Fruit fly (Drosophila melanogaster) whole organism, adult: ENCODE measurements around the gene CG31677.

Experiments used
- CG11617 ChIP-seq: fragments of 200-800 bp; sonication (Bioruptor generic); optimal IDR thresholded peaks from 2 replicates; lab custom pipeline; 2017; ENCODE audit warnings: mild to moderate bottlenecking, missing biosample characterization, missing genetic modification reagents, missing genetic modification characterization
- CG12768 ChIP-seq: fragments of 200-800 bp; sonication (Bioruptor generic); optimal IDR thresholded peaks from 2 replicates; lab custom pipeline; 2017; ENCODE audit warnings: missing biosample characterization, missing genetic modification characterization, mild to moderate bottlenecking, moderate library complexity, missing genetic modification reagents
- CG14711 ChIP-seq: fragments of 200-800 bp; sonication (Bioruptor generic); optimal IDR thresholded peaks from 2 replicates; lab custom pipeline; 2018; ENCODE audit warnings: missing biosample characterization, mild to moderate bottlenecking, missing genetic modification characterization, moderate library complexity
- CG1620 ChIP-seq: fragments of 200-800 bp; sonication (Bioruptor generic); optimal IDR thresholded peaks from 2 replicates; lab custom pipeline; 2016; ENCODE audit warnings: missing biosample characterization, missing genetic modification characterization
- CG33017 ChIP-seq: fragments of 200-800 bp; sonication (Bioruptor generic); optimal IDR thresholded peaks from 2 replicates; lab custom pipeline; 2018; ENCODE audit warnings: missing biosample characterization, mild to moderate bottlenecking, missing genetic modification characterization, moderate library complexity
- CG5204 ChIP-seq: fragments of 200-800 bp; sonication (Bioruptor generic); optimal IDR thresholded peaks from 2 replicates; lab custom pipeline; 2016; ENCODE audit warnings: missing biosample characterization, missing genetic modification characterization
- CG7045 ChIP-seq: fragments of 200-800 bp; sonication (Bioruptor generic); optimal IDR thresholded peaks from 2 replicates; lab custom pipeline; 2017; ENCODE audit warnings: missing biosample characterization, mild to moderate bottlenecking, missing genetic modification characterization
- CG7101 ChIP-seq: fragments of 200-800 bp; sonication (Bioruptor generic); optimal IDR thresholded peaks from 2 replicates; lab custom pipeline; 2018; ENCODE audit warnings: missing biosample characterization, mild to moderate bottlenecking, missing genetic modification characterization, moderate library complexity
- Clk ChIP-seq: fragments of 200-800 bp; sonication (Bioruptor generic); optimal IDR thresholded peaks from 2 replicates; lab custom pipeline; 2017; ENCODE audit warnings: missing biosample characterization, missing genetic modification characterization
- Crg-1 ChIP-seq: fragments of 200-800 bp; sonication (Bioruptor generic); optimal IDR thresholded peaks from 2 replicates; lab custom pipeline; 2016; ENCODE audit warnings: missing biosample characterization, missing genetic modification characterization
- Hr96 ChIP-seq: fragments of 200-800 bp; sonication (Bioruptor generic); optimal IDR thresholded peaks from 2 replicates; lab custom pipeline; 2016; ENCODE audit warnings: missing biosample characterization, missing genetic modification characterization
- Mnt ChIP-seq: fragments of 200-800 bp; sonication (Bioruptor generic); optimal IDR thresholded peaks from 2 replicates; lab custom pipeline; 2016; ENCODE audit warnings: missing biosample characterization, mild to moderate bottlenecking, missing genetic modification characterization
- bab1 ChIP-seq: fragments of 200-800 bp; sonication (Bioruptor generic); optimal IDR thresholded peaks from 3 replicates; lab custom pipeline; 2019; ENCODE audit warnings: missing biosample characterization, mild to moderate bottlenecking, missing genetic modification characterization, moderate library complexity
- cic ChIP-seq: fragments of 200-800 bp; sonication (Bioruptor generic); optimal IDR thresholded peaks from 2 replicates; lab custom pipeline; 2017; ENCODE audit warnings: missing biosample characterization, mild to moderate bottlenecking, missing genetic modification characterization, moderate library complexity
- cnc ChIP-seq, 2 experiments: fragments of >200 bp; optimal IDR thresholded peaks; 2 replicates each; lab custom pipeline; 2017
- kay ChIP-seq: fragments of 200-800 bp; sonication (Bioruptor generic); peaks from one replicate; lab custom pipeline; 2016; ENCODE audit warnings: missing biosample characterization, missing genetic modification characterization, borderline replicate concordance
- ovo ChIP-seq: fragments of 200-800 bp; sonication (Bioruptor generic); optimal IDR thresholded peaks from 2 replicates; lab custom pipeline; 2016; ENCODE audit warnings: missing biosample characterization, missing genetic modification characterization
- pad ChIP-seq: fragments of 200-800 bp; sonication (Bioruptor generic); optimal IDR thresholded peaks from 3 replicates; lab custom pipeline; 2017; ENCODE audit warnings: missing biosample characterization, missing genetic modification characterization, mild to moderate bottlenecking, moderate library complexity, missing genetic modification reagents
- tj ChIP-seq: fragments of 200-800 bp; sonication (Bioruptor generic); optimal IDR thresholded peaks from 3 replicates; lab custom pipeline; 2017; ENCODE audit warnings: missing biosample characterization, mild to moderate bottlenecking, missing genetic modification characterization, moderate library complexity
- toe ChIP-seq: fragments of 200-800 bp; sonication (Bioruptor generic); optimal IDR thresholded peaks from 2 replicates; lab custom pipeline; 2016; ENCODE audit warnings: missing biosample characterization, missing genetic modification characterization

Gene CG31677

DNA sequence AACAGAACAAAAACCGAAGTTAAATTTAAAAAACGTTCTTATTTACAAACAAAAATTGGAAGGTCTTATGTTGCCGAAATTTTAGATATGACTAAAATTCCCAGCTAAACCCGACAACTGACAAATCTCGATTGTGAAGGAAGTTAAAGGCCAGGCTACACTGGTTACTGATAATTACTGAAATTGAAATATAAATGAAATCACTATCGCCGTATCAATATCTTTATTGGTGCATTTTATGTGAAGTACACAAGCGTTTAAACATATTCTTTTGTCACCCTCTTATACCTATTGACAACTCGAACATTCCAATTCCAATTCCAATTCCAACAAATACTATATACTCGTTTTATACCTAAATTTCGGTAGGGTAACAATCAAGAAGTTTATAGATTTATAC is 39.1 kb upstream of the CG31677 start, which contains the start of gene CG17470:
CG17470 (minus strand) TSS at position 101 of the 400 bp plus-strand sequence.
- TF ChIP-seq pad (GFP tag; lab: Kevin White, UChicago), result no peak
- TF ChIP-seq CG33017, result no peak
- no peak for TF ChIP-seq CG12768 (GFP tag; lab: Kevin White, UChicago)
- no peak for TF ChIP-seq CG7101
- TF ChIP-seq CG14711 (tag; lab: Kevin White, UChicago), result no peak
- no peak for TF ChIP-seq Hr96
- no peak for TF ChIP-seq tj
- no peak for TF ChIP-seq kay (GFP tag; lab: Kevin White, UChicago)
- TF ChIP-seq cic (GFP tag; lab: Kevin White, UChicago), result no peak
- no peak for TF ChIP-seq Crg-1
- TF ChIP-seq cnc (optimal IDR thresholded peaks at IDR 0.05; lab: Kevin White, UChicago), result no peak
- TF ChIP-seq CG1620 (GFP tag; lab: Kevin White, UChicago), result no peak
- no peak for TF ChIP-seq Mnt (GFP tag; lab: Kevin White, UChicago)
- TF ChIP-seq CG7045 (GFP tag; lab: Kevin White, UChicago), result no peak
- TF ChIP-seq ovo (GFP tag; lab: Kevin White, UChicago), result no peak
- TF ChIP-seq Clk, result no peak
- no peak for TF ChIP-seq bab1
- TF ChIP-seq toe (GFP tag; lab: Kevin White, UChicago), result no peak
- no peak for TF ChIP-seq CG11617 (GFP tag; lab: Kevin White, UChicago)
- no peak for TF ChIP-seq CG5204 (GFP tag; lab: Kevin White, UChicago)

DNA sequence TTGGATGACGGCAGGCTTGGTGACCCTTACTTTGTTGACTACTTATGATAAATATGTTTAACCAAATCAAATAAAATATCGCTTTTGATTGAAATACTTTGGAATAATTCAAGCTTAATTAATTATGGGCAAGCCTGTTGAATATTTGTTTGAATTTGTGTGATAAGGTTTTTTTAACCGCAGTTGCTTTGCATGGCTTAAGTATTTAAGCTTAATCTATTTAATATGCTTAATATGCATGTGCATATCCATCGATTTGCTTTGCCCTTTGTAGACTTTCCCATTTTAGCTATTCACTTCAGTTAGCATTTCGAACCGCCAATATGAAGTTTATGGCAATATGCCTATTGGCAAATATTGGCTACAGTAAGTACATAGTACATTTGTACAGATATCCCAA is 36.6 kb upstream of the CG31677 start, which contains the start of gene Sfp38D:
Sfp38D (plus strand) TSS at position 301 of the 400 bp plus-strand sequence.
- TF ChIP-seq ovo (GFP tag; lab: Kevin White, UChicago) (no peak), cic (GFP tag; lab: Kevin White, UChicago) (no peak), CG5204 (GFP tag; lab: Kevin White, UChicago) (no peak), cnc (optimal IDR thresholded peaks at IDR 0.05; lab: Kevin White, UChicago) (no peak), pad (GFP tag; lab: Kevin White, UChicago) (no peak), CG7045 (GFP tag; lab: Kevin White, UChicago) (no peak), Hr96 (no peak), CG1620 (GFP tag; lab: Kevin White, UChicago) (no peak), toe (GFP tag; lab: Kevin White, UChicago) (no peak), tj (no peak), CG33017 (no peak), Crg-1 (no peak), CG11617 (GFP tag; lab: Kevin White, UChicago) (no peak), Mnt (GFP tag; lab: Kevin White, UChicago) (no peak), CG7101 (no peak)

DNA sequence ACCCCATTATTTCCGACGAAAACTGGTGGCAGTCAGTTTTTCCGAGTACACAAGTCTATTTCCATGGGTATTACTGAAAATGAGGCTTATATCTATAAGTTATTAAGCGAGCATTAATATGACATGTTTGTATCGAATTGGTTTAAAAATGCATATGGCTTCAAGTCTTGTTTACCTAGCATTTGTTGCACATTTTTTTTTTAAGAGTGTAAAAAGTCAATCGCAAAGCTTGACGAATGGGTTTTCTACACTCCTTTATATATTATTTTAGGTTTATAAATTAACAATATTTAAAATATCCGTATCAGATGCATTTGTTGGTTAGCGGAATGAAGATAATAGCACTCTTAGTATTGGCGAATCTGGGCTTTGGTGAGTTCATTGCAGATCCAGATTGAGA is 35.8 kb upstream of the CG31677 start, which contains the start of gene CG31680:
CG31680 (plus strand) TSS at position 301 of the 400 bp plus-strand sequence.
- TF ChIP-seq toe (GFP tag; lab: Kevin White, UChicago), result no peak
- TF ChIP-seq cic (GFP tag; lab: Kevin White, UChicago), result no peak
- TF ChIP-seq cnc (optimal IDR thresholded peaks at IDR 0.05; lab: Kevin White, UChicago), result no peak
- no peak for TF ChIP-seq tj
- no peak for TF ChIP-seq Crg-1
- no peak for TF ChIP-seq CG7101
- TF ChIP-seq CG5204 (GFP tag; lab: Kevin White, UChicago), result no peak
- TF ChIP-seq kay (GFP tag; lab: Kevin White, UChicago), result no peak
- TF ChIP-seq ovo (GFP tag; lab: Kevin White, UChicago), result no peak
- no peak for TF ChIP-seq CG14711 (tag; lab: Kevin White, UChicago)
- no peak for TF ChIP-seq CG7045 (GFP tag; lab: Kevin White, UChicago)
- no peak for TF ChIP-seq CG33017

DNA sequence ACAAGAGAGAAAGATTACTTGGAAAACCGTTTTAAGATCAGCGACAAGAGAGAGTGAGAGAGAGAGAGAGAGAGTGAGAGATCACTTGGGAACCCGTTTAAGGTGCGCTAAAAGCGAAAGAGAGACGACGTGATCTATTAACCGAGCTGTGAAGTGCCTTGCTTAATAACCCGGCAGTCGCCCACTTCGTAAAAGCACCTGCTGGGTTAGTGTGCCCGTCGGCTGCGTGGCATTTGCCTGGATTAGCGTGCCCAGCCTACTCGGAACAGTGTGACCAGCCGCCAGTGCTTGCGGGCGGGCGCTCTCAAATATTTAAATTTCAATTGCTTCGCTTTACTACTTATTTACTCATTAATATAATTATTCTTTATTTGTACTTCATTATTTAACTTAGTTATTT is 34.4 kb upstream of the CG31677 start:
- no peak for TF ChIP-seq CG33017
- no peak for TF ChIP-seq CG14711 (tag; lab: Kevin White, UChicago)
- no peak for TF ChIP-seq cic (GFP tag; lab: Kevin White, UChicago)
- no peak for TF ChIP-seq pad (GFP tag; lab: Kevin White, UChicago)
- TF ChIP-seq ovo (GFP tag; lab: Kevin White, UChicago), result no peak
- TF ChIP-seq CG7101, result no peak
- TF ChIP-seq Hr96, result no peak
- no peak for TF ChIP-seq kay (GFP tag; lab: Kevin White, UChicago)
- no peak for TF ChIP-seq Crg-1
- TF ChIP-seq bab1, result no peak
- TF ChIP-seq CG1620 (GFP tag; lab: Kevin White, UChicago), result no peak
- no peak for TF ChIP-seq CG12768 (GFP tag; lab: Kevin White, UChicago)
- TF ChIP-seq cnc (optimal IDR thresholded peaks at IDR 0.05; lab: Kevin White, UChicago), result no peak
- TF ChIP-seq toe (GFP tag; lab: Kevin White, UChicago), result no peak
- TF ChIP-seq CG11617 (GFP tag; lab: Kevin White, UChicago), result no peak
- no peak for TF ChIP-seq Mnt (GFP tag; lab: Kevin White, UChicago)
- no peak for TF ChIP-seq CG5204 (GFP tag; lab: Kevin White, UChicago)
- no peak for TF ChIP-seq Clk

DNA sequence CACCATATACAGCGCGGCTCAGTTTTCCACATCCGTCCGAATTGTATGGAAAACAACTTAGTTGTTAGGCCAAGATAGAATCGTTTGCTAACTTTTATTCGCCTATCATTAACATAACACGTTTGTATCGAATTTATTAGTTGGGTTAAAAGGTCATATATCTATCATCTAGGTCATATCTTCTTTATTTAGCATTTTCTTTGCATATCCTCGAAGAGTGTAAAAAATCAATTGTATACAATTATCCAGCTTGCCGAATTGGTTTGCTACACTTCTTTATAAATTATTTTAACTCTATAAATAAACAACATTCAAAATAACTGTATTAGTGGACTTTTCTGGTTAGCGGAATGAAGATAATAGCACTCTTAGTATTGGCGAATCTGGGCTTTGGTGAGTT is 30.2 kb upstream of the CG31677 start, which contains the start of gene CG17472:
CG17472 (plus strand) TSS at position 301 of the 400 bp plus-strand sequence.
- TF ChIP-seq CG14711 (tag; lab: Kevin White, UChicago) (no peak), kay (GFP tag; lab: Kevin White, UChicago) (no peak), CG7045 (GFP tag; lab: Kevin White, UChicago) (no peak), cic (GFP tag; lab: Kevin White, UChicago) (no peak), Clk (no peak), toe (GFP tag; lab: Kevin White, UChicago) (no peak), tj (no peak), pad (GFP tag; lab: Kevin White, UChicago) (no peak), Hr96 (no peak), CG33017 (no peak), ovo (GFP tag; lab: Kevin White, UChicago) (no peak), CG7101 (no peak)

- TF ChIP-seq CG7045 (GFP tag; lab: Kevin White, UChicago) (no peak), tj (no peak), CG33017 (no peak), CG14711 (tag; lab: Kevin White, UChicago) (no peak), CG12768 (GFP tag; lab: Kevin White, UChicago) (no peak), pad (GFP tag; lab: Kevin White, UChicago) (no peak), CG1620 (GFP tag; lab: Kevin White, UChicago) (no peak), Clk (no peak), Mnt (GFP tag; lab: Kevin White, UChicago) (no peak), Hr96 (no peak), CG5204 (GFP tag; lab: Kevin White, UChicago) (no peak), ovo (GFP tag; lab: Kevin White, UChicago) (no peak), CG11617 (GFP tag; lab: Kevin White, UChicago) (no peak), bab1 (no peak), cnc (optimal IDR thresholded peaks at IDR 0.05; lab: Kevin White, UChicago) (no peak), CG7101 (no peak), cic (GFP tag; lab: Kevin White, UChicago) (no peak), kay (GFP tag; lab: Kevin White, UChicago) (no peak), toe (GFP tag; lab: Kevin White, UChicago) (no peak)
These were observed 10.2 kb upstream of the CG31677 start, which contains the start of gene CG15475 for dm6 chr2L:20614222-20614621. Gene CG15475 (plus strand): TSS chr2L:20614522.
